Fruit fly (Drosophila melanogaster): ENCODE data around the gene CG2116.

CG2116 gene

dm6 chrX:8157294-8157693 lies 27.7 kb downstream of the CG2116 start, which contains the start of the genes Traf6 and GIIIspla2 (continued):
- TF ChIP-seq zen (tag; optimal IDR thresholded peaks at IDR 0.05) (peak; percentile 60), ttk (GFP tag; IDR thresholded peaks at IDR 0.05) (peak; percentile 61), dpn (GFP tag; optimal IDR thresholded peaks at IDR 0.05) (peak; percentile 71 to 72), Mad (GFP tag; optimal IDR thresholded peaks at IDR 0.05) (peak; percentile 70), CG5245 (GFP tag; optimal IDR thresholded peaks at IDR 0.05) (peak; percentile 49), Oaz (GFP tag; IDR thresholded peaks at IDR 0.05) (no peak), Dip3 (GFP tag; optimal IDR thresholded peaks at IDR 0.05) (peak; percentile 77), ssp (GFP tag; IDR thresholded peaks at IDR 0.05) (peak; percentile 90), CG10654 (GFP tag; optimal IDR thresholded peaks at IDR 0.05) (peak; percentile 55), Hmr (GFP tag; optimal IDR thresholded peaks at IDR 0.05) (no peak), CG12744 (GFP tag; optimal IDR thresholded peaks at IDR 0.05) (peak; percentile 14), dmrt99B (tag; optimal IDR thresholded peaks at IDR 0.05) (no peak), repo (GFP tag; optimal IDR thresholded peaks at IDR 0.05) (peak; percentile 15), fu2 (GFP tag; optimal IDR thresholded peaks at IDR 0.05) (peak; percentile 78), CG2678 (tag; optimal IDR thresholded peaks at IDR 0.05) (no peak), CG13894 (tag; optimal IDR thresholded peaks at IDR 0.05) (no peak), PHDP (tag; optimal IDR thresholded peaks at IDR 0.05) (peak; percentile 80), Hr3 (GFP tag; optimal IDR thresholded peaks at IDR 0.05) (peak; percentile 78), D (optimal IDR thresholded peaks at IDR 0.05) (no peak), D (GFP tag; optimal IDR thresholded peaks at IDR 0.05) (peak; percentile 51), CG12659 (GFP tag; optimal IDR thresholded peaks at IDR 0.05) (peak; percentile 88), CG10979 (tag; optimal IDR thresholded peaks at IDR 0.05) (peak; percentile 67), CG12391 (tag; optimal IDR thresholded peaks at IDR 0.05) (peak; percentile 83), mld (GFP tag; IDR thresholded peaks at IDR 0.05; ENCODE audit: partially characterized antibody) (no peak), CG17361 (GFP tag; IDR thresholded peaks at IDR 0.05) (peak; percentile 81), peb (GFP tag; IDR thresholded peaks at IDR 0.05) (peak; percentile 45; the same call in 1 of the 2 replicates), jumu (GFP tag; optimal IDR thresholded peaks at IDR 0.05) (peak; percentile 74), sc (optimal IDR thresholded peaks at IDR 0.05) (no peak), sc (GFP tag; optimal IDR thresholded peaks at IDR 0.05) (no peak), Awh (GFP tag; IDR thresholded peaks at IDR 0.05) (no peak), yki (optimal IDR thresholded peaks at IDR 0.05) (no peak), Hey (tag; optimal IDR thresholded peaks at IDR 0.05) (peak; percentile 61), toy (GFP tag; IDR thresholded peaks at IDR 0.05) (no peak; the same call in 1 of the 2 replicates), Sry-δ (GFP tag; optimal IDR thresholded peaks at IDR 0.05) (peak; percentile 37), CG17186 (GFP tag; optimal IDR thresholded peaks at IDR 0.05) (peak; percentile 88), pum (GFP tag; optimal IDR thresholded peaks at IDR 0.05) (peak; percentile 64), CG13296 (GFP tag; optimal IDR thresholded peaks at IDR 0.05) (peak; percentile 67), so (GFP tag; IDR thresholded peaks at IDR 0.05) (peak; percentile 77; the same call in 2 of the 3 replicates), usp (GFP tag; optimal IDR thresholded peaks at IDR 0.05) (no peak), pb (GFP tag; optimal IDR thresholded peaks at IDR 0.05) (peak; percentile 50), dysf (GFP tag; IDR thresholded peaks at IDR 0.05) (peak; percentile 88), CG15514 (GFP tag; optimal IDR thresholded peaks at IDR 0.05) (peak; percentile 92), CG8478 (optimal IDR thresholded peaks at IDR 0.05) (no peak), btn (GFP tag; optimal IDR thresholded peaks at IDR 0.05) (peak; percentile 36), scrt (GFP tag; optimal IDR thresholded peaks at IDR 0.05) (no peak), CG13287 (GFP tag; IDR thresholded peaks at IDR 0.05; ENCODE audit: partially characterized antibody) (peak; percentile 59), chm (GFP tag; IDR thresholded peaks at IDR 0.05) (peak; percentile 44; the same call in 1 of the 2 replicates), Mes4 (GFP tag; optimal IDR thresholded peaks at IDR 0.05) (peak; percentile 31), mam (GFP tag; optimal IDR thresholded peaks at IDR 0.05) (peak; percentile 79), CG2199 (GFP tag; IDR thresholded peaks at IDR 0.05) (peak; percentile 68; the same call in 1 of the 3 replicates), lov (optimal IDR thresholded peaks at IDR 0.05) (no peak), lov (GFP tag; IDR thresholded peaks at IDR 0.05) (peak; percentile 63; the same call in 1 of the 3 replicates), croc (GFP tag; conservative IDR thresholded peaks at IDR 0.05) (peak; percentile 46; the same call in 2 of the 3 replicates)
